Worm (Caenorhabditis elegans) whole organism, L3 larva: Measurements from ENCODE around the gene Y54G11A.2.

Experiments used
- R02D3.7 ChIP-seq: fragments of 150-350 bp; optimal IDR thresholded peaks from 2 replicates; lab custom pipeline; 2014; ENCODE audit warnings: missing biosample characterization, missing genetic modification characterization
- ZK546.5 ChIP-seq: sonication (generic microtip); optimal IDR thresholded peaks from 2 replicates; lab custom pipeline; 2017; ENCODE audit warnings: missing biosample characterization, missing genetic modification characterization
- aly-2 ChIP-seq: fragments of 150-350 bp; optimal IDR thresholded peaks from 2 replicates; lab custom pipeline; 2014; ENCODE audit warnings: missing biosample characterization, missing genetic modification characterization
- ama-1 ChIP-seq: fragments of 150-350 bp; optimal IDR thresholded peaks from 2 replicates; lab custom pipeline; 2018
- ceh-16 ChIP-seq: sonication (generic microtip); optimal IDR thresholded peaks from 2 replicates; lab custom pipeline; 2017; ENCODE audit warnings: missing biosample characterization, missing genetic modification characterization
- ceh-28 ChIP-seq: fragments of 150-350 bp; optimal IDR thresholded peaks from 2 replicates; lab custom pipeline; 2014; ENCODE audit warnings: missing biosample characterization, missing genetic modification reagents, missing genetic modification characterization
- ceh-82 ChIP-seq: fragments of 150-350 bp; optimal IDR thresholded peaks from 2 replicates; lab custom pipeline; 2014; ENCODE audit warnings: missing biosample characterization, missing genetic modification characterization
- ceh-9 ChIP-seq: sonication (generic microtip); optimal IDR thresholded peaks from 2 replicates; lab custom pipeline; 2018; ENCODE audit warnings: missing biosample characterization, missing genetic modification characterization
- daf-12 ChIP-seq: fragments of 150-350 bp; optimal IDR thresholded peaks from 2 replicates; lab custom pipeline; 2014; ENCODE audit warnings: missing biosample characterization, missing genetic modification reagents, missing genetic modification characterization
- egl-27 ChIP-seq: sonication (generic microtip); optimal IDR thresholded peaks from 4 replicates; lab custom pipeline; 2017; ENCODE audit warnings: missing biosample characterization, missing genetic modification reagents, missing genetic modification characterization
- egl-5 ChIP-seq: fragments of 150-350 bp; optimal IDR thresholded peaks from 2 replicates; lab custom pipeline; 2017; ENCODE audit warnings: missing biosample characterization, missing genetic modification reagents, missing genetic modification characterization, inconsistent platforms
- elt-1 ChIP-seq: fragments of 150-350 bp; optimal IDR thresholded peaks from 2 replicates; lab custom pipeline; 2014; ENCODE audit warnings: missing biosample characterization, missing genetic modification characterization
- elt-2 ChIP-seq: sonication (generic microtip); optimal IDR thresholded peaks from 2 replicates; lab custom pipeline; 2016; ENCODE audit warnings: missing genetic modification reagents, mild to moderate bottlenecking, missing genetic modification characterization, missing compliant biosample characterization
- elt-3 ChIP-seq, 3 experiments: fragments of 150-350 bp in 1 of 3; sonication (generic microtip) in 2 of 3; optimal IDR thresholded peaks; 2 replicates in 2 of 3; 4 replicates in 1 of 3; lab custom pipeline; 2014 to 2017; ENCODE audit warnings: missing biosample characterization in 3 of 3, missing genetic modification characterization in 3 of 3
- eor-1 ChIP-seq, 2 experiments: fragments of 150-350 bp; optimal IDR thresholded peaks; 2 replicates each; lab custom pipeline; 2014 to 2018; ENCODE audit warnings: missing biosample characterization in 2 of 2, missing genetic modification characterization in 2 of 2
- fkh-10 ChIP-seq: sonication (generic microtip); optimal IDR thresholded peaks from 2 replicates; lab custom pipeline; 2017; ENCODE audit warnings: missing biosample characterization, missing genetic modification reagents, missing genetic modification characterization
- fkh-2 ChIP-seq: fragments of 150-350 bp; optimal IDR thresholded peaks from 2 replicates; lab custom pipeline; 2014; ENCODE audit warnings: missing biosample characterization, missing genetic modification reagents, missing genetic modification characterization
- fos-1 ChIP-seq: fragments of 150-350 bp; optimal IDR thresholded peaks from 2 replicates; lab custom pipeline; 2014; ENCODE audit warnings: missing biosample characterization, missing genetic modification characterization
- hmg-11 ChIP-seq: sonication (generic microtip); optimal IDR thresholded peaks from 2 replicates; lab custom pipeline; 2016; ENCODE audit warnings: missing genetic modification characterization, missing compliant biosample characterization
- jun-1 ChIP-seq: fragments of 150-350 bp; optimal IDR thresholded peaks from 2 replicates; lab custom pipeline; 2014; ENCODE audit warnings: missing biosample characterization, missing genetic modification reagents, missing genetic modification characterization
- lin-15B ChIP-seq: fragments of 150-350 bp; optimal IDR thresholded peaks from 2 replicates; lab custom pipeline; 2014; ENCODE audit warnings: missing biosample characterization, missing genetic modification characterization
- lin-39 ChIP-seq: fragments of 150-350 bp; optimal IDR thresholded peaks from 2 replicates; lab custom pipeline; 2018; ENCODE audit warnings: missing biosample characterization, missing genetic modification reagents, missing genetic modification characterization
- lsy-12 ChIP-seq: sonication (generic microtip); optimal IDR thresholded peaks from 2 replicates; lab custom pipeline; 2016; ENCODE audit warnings: mild to moderate bottlenecking, missing genetic modification characterization, missing compliant biosample characterization
- mdl-1 ChIP-seq: fragments of 150-350 bp; optimal IDR thresholded peaks from 2 replicates; lab custom pipeline; 2014; ENCODE audit warnings: missing biosample characterization, missing genetic modification characterization
- mml-1 ChIP-seq: fragments of 150-350 bp; sonication (generic microtip); optimal IDR thresholded peaks from 3 replicates; lab custom pipeline; 2014; ENCODE audit warnings: missing biosample characterization, missing genetic modification characterization
- nfya-1 ChIP-seq: sonication (generic microtip); optimal IDR thresholded peaks from 2 replicates; lab custom pipeline; 2017; ENCODE audit warnings: missing genetic modification characterization, mild to moderate bottlenecking, missing compliant biosample characterization, antibody characterized with exemption, moderate library complexity; ENCODE audit not compliant: insufficient read depth
- nhr-11 ChIP-seq: fragments of 150-350 bp; optimal IDR thresholded peaks from 2 replicates; lab custom pipeline; 2014; ENCODE audit warnings: missing biosample characterization, missing genetic modification characterization
- nhr-12 ChIP-seq: fragments of 150-350 bp; optimal IDR thresholded peaks from 2 replicates; lab custom pipeline; 2014; ENCODE audit warnings: missing biosample characterization, missing genetic modification characterization
- nhr-23 ChIP-seq: fragments of 150-350 bp; optimal IDR thresholded peaks from 2 replicates; lab custom pipeline; 2014; ENCODE audit warnings: missing biosample characterization, missing genetic modification reagents, missing genetic modification characterization
- nhr-237 ChIP-seq: fragments of 150-350 bp; optimal IDR thresholded peaks from 2 replicates; lab custom pipeline; 2014; ENCODE audit warnings: missing biosample characterization, missing genetic modification characterization
- nhr-25 ChIP-seq: sonication (generic microtip); optimal IDR thresholded peaks from 2 replicates; lab custom pipeline; 2017; ENCODE audit warnings: missing biosample characterization, missing genetic modification characterization
- nhr-28 ChIP-seq: fragments of 150-350 bp; optimal IDR thresholded peaks from 2 replicates; lab custom pipeline; 2014; ENCODE audit warnings: missing biosample characterization, missing genetic modification characterization
- nhr-43 ChIP-seq: sonication (generic microtip); optimal IDR thresholded peaks from 2 replicates; lab custom pipeline; 2016; ENCODE audit warnings: mild to moderate bottlenecking, missing genetic modification characterization, missing compliant biosample characterization; ENCODE audit not compliant: poor library complexity, severe bottlenecking
- nhr-67 ChIP-seq: fragments of 150-350 bp; optimal IDR thresholded peaks from 2 replicates; lab custom pipeline; 2014; ENCODE audit warnings: missing biosample characterization, missing genetic modification characterization
- nhr-76 ChIP-seq: fragments of 150-350 bp; sonication (generic microtip); optimal IDR thresholded peaks from 5 replicates; lab custom pipeline; 2014; ENCODE audit warnings: missing biosample characterization, missing genetic modification characterization
- nhr-77 ChIP-seq: fragments of 150-350 bp; optimal IDR thresholded peaks from 2 replicates; lab custom pipeline; 2014; ENCODE audit warnings: missing biosample characterization, missing genetic modification characterization
- pha-4 ChIP-seq: fragments of 150-350 bp; optimal IDR thresholded peaks from 2 replicates; lab custom pipeline; 2014; ENCODE audit warnings: missing biosample characterization, missing genetic modification reagents, missing genetic modification characterization
- pqm-1 ChIP-seq: fragments of 150-350 bp; optimal IDR thresholded peaks from 2 replicates; lab custom pipeline; 2017; ENCODE audit warnings: missing biosample characterization, missing genetic modification characterization, inconsistent platforms
- sea-2 ChIP-seq: fragments of 150-350 bp; sonication (generic microtip); optimal IDR thresholded peaks from 4 replicates; lab custom pipeline; 2014; ENCODE audit warnings: missing biosample characterization, missing genetic modification reagents, missing genetic modification characterization
- skn-1 ChIP-seq: fragments of 150-350 bp; optimal IDR thresholded peaks from 2 replicates; lab custom pipeline; 2014; ENCODE audit warnings: missing biosample characterization, missing genetic modification characterization
- snpc-4 ChIP-seq: fragments of 150-350 bp; optimal IDR thresholded peaks from 2 replicates; lab custom pipeline; 2014; ENCODE audit warnings: missing biosample characterization, missing genetic modification characterization
- tbx-2 ChIP-seq: sonication (generic microtip); optimal IDR thresholded peaks from 2 replicates; lab custom pipeline; 2016; ENCODE audit warnings: mild to moderate bottlenecking, missing genetic modification characterization, missing compliant biosample characterization
- unc-39 ChIP-seq: sonication (generic microtip); optimal IDR thresholded peaks from 4 replicates; lab custom pipeline; 2017; ENCODE audit warnings: missing biosample characterization, missing genetic modification characterization
- unc-62 ChIP-seq: fragments of 150-350 bp; sonication (generic microtip); optimal IDR thresholded peaks from 4 replicates; lab custom pipeline; 2014; ENCODE audit warnings: missing biosample characterization, missing genetic modification reagents, missing genetic modification characterization
- zag-1 ChIP-seq: fragments of 150-350 bp; optimal IDR thresholded peaks from 2 replicates; lab custom pipeline; 2014; ENCODE audit warnings: missing biosample characterization, missing genetic modification characterization
- ztf-11 ChIP-seq: fragments of 150-350 bp; optimal IDR thresholded peaks from 2 replicates; lab custom pipeline; 2014; ENCODE audit warnings: missing biosample characterization, missing genetic modification characterization
- ztf-4 ChIP-seq: fragments of 150-350 bp; optimal IDR thresholded peaks from 2 replicates; lab custom pipeline; 2014; ENCODE audit warnings: missing biosample characterization, missing genetic modification characterization

Gene Y54G11A.2

DNA sequence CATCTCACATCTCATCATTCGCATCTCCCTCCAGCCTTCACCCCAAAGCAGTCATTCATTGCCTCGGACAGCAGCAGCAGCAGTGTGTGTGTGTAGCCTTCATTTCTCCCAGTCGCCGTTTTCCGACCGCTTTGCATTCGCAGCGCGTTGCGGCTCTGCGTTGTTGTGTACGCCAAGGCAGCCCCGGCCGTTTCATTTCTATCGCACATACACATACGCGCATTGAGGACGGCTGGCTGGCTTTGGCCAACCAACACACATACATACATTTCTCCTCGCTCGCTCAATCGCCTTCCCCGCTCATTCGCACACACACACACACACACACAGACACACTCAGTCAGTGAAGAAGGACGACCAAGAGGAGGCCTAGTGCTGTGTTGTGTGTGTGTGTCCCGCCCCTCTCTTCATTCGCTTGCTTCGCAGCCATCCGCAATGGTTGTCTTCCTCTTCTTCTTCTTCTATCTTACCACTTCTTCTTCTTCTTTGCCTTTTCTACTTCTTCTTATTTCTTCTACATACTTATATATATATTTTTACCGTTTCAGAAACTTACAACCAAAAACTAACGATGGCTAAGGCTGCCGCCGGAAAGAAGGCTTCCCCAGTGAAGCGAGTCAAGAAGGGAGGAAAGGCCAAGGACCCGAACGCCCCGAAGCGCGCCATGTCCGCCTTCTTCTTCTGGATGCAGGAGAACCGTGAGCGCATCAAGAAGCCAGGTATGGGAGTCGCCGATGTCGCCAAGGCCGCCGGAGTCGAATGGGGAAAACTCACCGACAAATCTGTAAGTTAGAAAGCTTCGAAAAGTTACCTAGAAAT, 1.8 kb upstream of the Y54G11A.2 start, which contains the start of gene hmg-1.1 (continued):
- TF ChIP-seq jun-1 (peak; percentile 59), ceh-16 (tag; lab: Kevin White, UChicago) (no peak), nhr-23 (tag; lab: Kevin White, UChicago) (peak; percentile 66), pqm-1 (tag; lab: Kevin White, UChicago) (peak; percentile 65), R02D3.7 (tag; lab: Kevin White, UChicago) (peak; percentile 35), lin-39 (tag; lab: Kevin White, UChicago) (peak; percentile 11), unc-62 (GFP tag; lab: Kevin White, UChicago) (no peak), ceh-9 (tag; lab: Kevin White, UChicago) (no peak), mml-1 (tag; lab: Kevin White, UChicago) (no peak), snpc-4 (tag; lab: Kevin White, UChicago) (peak; percentile 58), mdl-1 (no peak), nfya-1 (tag; lab: Kevin White, UChicago) (peak; percentile 85), eor-1 (tag; optimal IDR thresholded peaks at IDR 0.05; lab: Kevin White, UChicago) (no peak), ztf-11 (tag; lab: Kevin White, UChicago) (no peak), sea-2 (GFP tag; lab: Kevin White, UChicago) (peak; percentile 40)

DNA sequence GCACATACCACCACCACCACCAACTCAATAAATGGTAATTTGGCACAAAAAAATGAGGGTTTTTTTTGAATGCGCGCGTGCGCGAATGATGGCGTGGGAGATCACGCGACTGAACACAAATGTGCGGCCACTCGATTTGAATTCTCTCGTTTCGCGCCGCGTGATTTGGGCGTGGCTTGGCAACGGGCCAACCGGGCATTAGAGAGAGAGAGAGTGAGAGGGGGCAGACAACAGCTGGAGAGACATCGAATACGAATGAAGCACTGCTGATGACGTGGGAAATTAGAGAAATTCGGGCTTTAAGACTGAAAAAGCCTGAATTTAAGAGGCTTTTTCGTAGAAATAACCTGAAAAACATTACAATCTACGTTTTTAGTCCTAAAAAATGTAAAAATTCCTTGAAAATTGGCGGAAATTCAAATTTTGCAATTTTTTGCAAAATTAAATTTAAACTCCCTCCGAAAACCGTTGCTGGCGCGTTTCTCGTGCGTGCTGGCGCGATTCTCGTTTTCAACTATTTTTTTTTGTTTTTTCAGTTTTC, 687 bp upstream of the Y54G11A.2 start:
- peak; percentile 84 for TF ChIP-seq nhr-77 (tag; lab: Kevin White, UChicago)
- TF ChIP-seq daf-12 (tag; lab: Kevin White, UChicago), result no peak
- peak; percentile 88 for TF ChIP-seq tbx-2 (tag; lab: Kevin White, UChicago)
- peak; percentile 39 for TF ChIP-seq unc-62 (GFP tag; lab: Kevin White, UChicago)
- TF ChIP-seq ama-1 (lab: Kevin White, UChicago), result peak; percentile 87
- no peak for TF ChIP-seq egl-5 (tag; lab: Kevin White, UChicago)
- TF ChIP-seq ceh-82 (tag; lab: Kevin White, UChicago), result peak; percentile 42
- TF ChIP-seq ztf-4 (tag; lab: Kevin White, UChicago), result no peak
- no peak for TF ChIP-seq ztf-11 (tag; lab: Kevin White, UChicago)
- TF ChIP-seq nhr-67, result no peak
- peak; percentile 91 for TF ChIP-seq nfya-1 (tag; lab: Kevin White, UChicago)
- no peak for TF ChIP-seq mml-1 (tag; lab: Kevin White, UChicago)
- peak; percentile 51 for TF ChIP-seq fkh-10
- peak; percentile 66 for TF ChIP-seq lin-15B (tag; lab: Kevin White, UChicago)
- peak; percentile 72 for TF ChIP-seq R02D3.7 (tag; lab: Kevin White, UChicago)
- no peak for TF ChIP-seq ZK546.5 (tag; lab: Kevin White, UChicago)
- TF ChIP-seq fos-1 (tag; lab: Kevin White, UChicago), result no peak
- TF ChIP-seq jun-1, result peak; percentile 78
- peak; percentile 66 for TF ChIP-seq pha-4 (tag; lab: Kevin White, UChicago)
- TF ChIP-seq nhr-76 (tag; lab: Kevin White, UChicago), result no peak
- peak; percentile 30 for TF ChIP-seq zag-1 (tag; lab: Kevin White, UChicago)
- TF ChIP-seq egl-27 (tag; lab: Kevin White, UChicago), result no peak
- TF ChIP-seq elt-3 (tag; optimal IDR thresholded peaks at IDR 0.05; lab: Kevin White, UChicago), result peak in 1 of 3 experiments; percentile 58
- no peak for TF ChIP-seq nhr-237
- TF ChIP-seq nhr-12 (tag; lab: Kevin White, UChicago), result no peak
- TF ChIP-seq sea-2 (GFP tag; lab: Kevin White, UChicago), result peak; percentile 30
- no peak for TF ChIP-seq elt-1 (tag; lab: Kevin White, UChicago)
- peak; percentile 79 for TF ChIP-seq mdl-1
- TF ChIP-seq nhr-11 (tag; lab: Kevin White, UChicago), result peak; percentile 43
- TF ChIP-seq nhr-23 (tag; lab: Kevin White, UChicago), result peak; percentile 85
- no peak for TF ChIP-seq ceh-9 (tag; lab: Kevin White, UChicago)
- peak; percentile 96 for TF ChIP-seq nhr-25 (tag; lab: Kevin White, UChicago)
- TF ChIP-seq lin-39 (tag; lab: Kevin White, UChicago), result peak; percentile 92
- TF ChIP-seq ceh-16 (tag; lab: Kevin White, UChicago), result no peak
- peak; percentile 68 for TF ChIP-seq skn-1
- no peak for TF ChIP-seq aly-2 (tag; lab: Kevin White, UChicago)
- TF ChIP-seq pqm-1 (tag; lab: Kevin White, UChicago), result peak; percentile 66
- peak; percentile 89 for TF ChIP-seq nhr-43 (tag; lab: Kevin White, UChicago)
- TF ChIP-seq hmg-11 (tag; lab: Kevin White, UChicago), result peak; percentile 89
- TF ChIP-seq lsy-12 (tag; lab: Kevin White, UChicago), result peak; percentile 91
- TF ChIP-seq fkh-2 (tag; lab: Kevin White, UChicago), result peak; percentile 5
- TF ChIP-seq snpc-4 (tag; lab: Kevin White, UChicago), result peak; percentile 43
- no peak for TF ChIP-seq nhr-28
- no peak for TF ChIP-seq unc-39 (tag; lab: Kevin White, UChicago)
- peak; percentile 81 for TF ChIP-seq elt-2 (tag; lab: Kevin White, UChicago)
- peak in 1 of 2 experiments; percentile 51 for TF ChIP-seq eor-1 (tag; optimal IDR thresholded peaks at IDR 0.05; lab: Kevin White, UChicago)
- peak; percentile 66 for TF ChIP-seq ceh-28 (tag; lab: Kevin White, UChicago)
